Worm (Caenorhabditis elegans) whole organism, L3 larva: ENCODE results near the gene F54D5.3.

Experiments
- R02D3.7 ChIP-seq: fragments of 150-350 bp; optimal IDR thresholded peaks from 2 replicates; lab custom pipeline; 2014; ENCODE audit warnings: missing biosample characterization, missing genetic modification characterization
- ZK546.5 ChIP-seq: sonication (generic microtip); optimal IDR thresholded peaks from 2 replicates; lab custom pipeline; 2017; ENCODE audit warnings: missing biosample characterization, missing genetic modification characterization
- ama-1 ChIP-seq: fragments of 150-350 bp; optimal IDR thresholded peaks from 2 replicates; lab custom pipeline; 2018
- ceh-16 ChIP-seq: sonication (generic microtip); optimal IDR thresholded peaks from 2 replicates; lab custom pipeline; 2017; ENCODE audit warnings: missing biosample characterization, missing genetic modification characterization
- ceh-28 ChIP-seq: fragments of 150-350 bp; optimal IDR thresholded peaks from 2 replicates; lab custom pipeline; 2014; ENCODE audit warnings: missing biosample characterization, missing genetic modification reagents, missing genetic modification characterization
- ceh-82 ChIP-seq: fragments of 150-350 bp; optimal IDR thresholded peaks from 2 replicates; lab custom pipeline; 2014; ENCODE audit warnings: missing biosample characterization, missing genetic modification characterization
- ceh-9 ChIP-seq: sonication (generic microtip); optimal IDR thresholded peaks from 2 replicates; lab custom pipeline; 2018; ENCODE audit warnings: missing biosample characterization, missing genetic modification characterization
- daf-12 ChIP-seq: fragments of 150-350 bp; optimal IDR thresholded peaks from 2 replicates; lab custom pipeline; 2014; ENCODE audit warnings: missing biosample characterization, missing genetic modification reagents, missing genetic modification characterization
- egl-27 ChIP-seq: sonication (generic microtip); optimal IDR thresholded peaks from 4 replicates; lab custom pipeline; 2017; ENCODE audit warnings: missing biosample characterization, missing genetic modification reagents, missing genetic modification characterization
- elt-3 ChIP-seq, 3 experiments: fragments of 150-350 bp in 1 of 3; sonication (generic microtip) in 2 of 3; optimal IDR thresholded peaks; 2 replicates in 2 of 3; 4 replicates in 1 of 3; lab custom pipeline; 2014 to 2017; ENCODE audit warnings: missing biosample characterization in 3 of 3, missing genetic modification characterization in 3 of 3
- fkh-10 ChIP-seq: sonication (generic microtip); optimal IDR thresholded peaks from 2 replicates; lab custom pipeline; 2017; ENCODE audit warnings: missing biosample characterization, missing genetic modification reagents, missing genetic modification characterization
- hmg-11 ChIP-seq: sonication (generic microtip); optimal IDR thresholded peaks from 2 replicates; lab custom pipeline; 2016; ENCODE audit warnings: missing genetic modification characterization, missing compliant biosample characterization
- jun-1 ChIP-seq: fragments of 150-350 bp; optimal IDR thresholded peaks from 2 replicates; lab custom pipeline; 2014; ENCODE audit warnings: missing biosample characterization, missing genetic modification reagents, missing genetic modification characterization
- lin-39 ChIP-seq: fragments of 150-350 bp; optimal IDR thresholded peaks from 2 replicates; lab custom pipeline; 2018; ENCODE audit warnings: missing biosample characterization, missing genetic modification reagents, missing genetic modification characterization
- lsy-12 ChIP-seq: sonication (generic microtip); optimal IDR thresholded peaks from 2 replicates; lab custom pipeline; 2016; ENCODE audit warnings: mild to moderate bottlenecking, missing genetic modification characterization, missing compliant biosample characterization
- mdl-1 ChIP-seq: fragments of 150-350 bp; optimal IDR thresholded peaks from 2 replicates; lab custom pipeline; 2014; ENCODE audit warnings: missing biosample characterization, missing genetic modification characterization
- nfya-1 ChIP-seq: sonication (generic microtip); optimal IDR thresholded peaks from 2 replicates; lab custom pipeline; 2017; ENCODE audit warnings: missing genetic modification characterization, mild to moderate bottlenecking, missing compliant biosample characterization, antibody characterized with exemption, moderate library complexity; ENCODE audit not compliant: insufficient read depth
- nhr-11 ChIP-seq: fragments of 150-350 bp; optimal IDR thresholded peaks from 2 replicates; lab custom pipeline; 2014; ENCODE audit warnings: missing biosample characterization, missing genetic modification characterization
- nhr-23 ChIP-seq: fragments of 150-350 bp; optimal IDR thresholded peaks from 2 replicates; lab custom pipeline; 2014; ENCODE audit warnings: missing biosample characterization, missing genetic modification reagents, missing genetic modification characterization
- nhr-237 ChIP-seq: fragments of 150-350 bp; optimal IDR thresholded peaks from 2 replicates; lab custom pipeline; 2014; ENCODE audit warnings: missing biosample characterization, missing genetic modification characterization
- nhr-25 ChIP-seq: sonication (generic microtip); optimal IDR thresholded peaks from 2 replicates; lab custom pipeline; 2017; ENCODE audit warnings: missing biosample characterization, missing genetic modification characterization
- nhr-28 ChIP-seq: fragments of 150-350 bp; optimal IDR thresholded peaks from 2 replicates; lab custom pipeline; 2014; ENCODE audit warnings: missing biosample characterization, missing genetic modification characterization
- nhr-67 ChIP-seq: fragments of 150-350 bp; optimal IDR thresholded peaks from 2 replicates; lab custom pipeline; 2014; ENCODE audit warnings: missing biosample characterization, missing genetic modification characterization
- nhr-76 ChIP-seq: fragments of 150-350 bp; sonication (generic microtip); optimal IDR thresholded peaks from 5 replicates; lab custom pipeline; 2014; ENCODE audit warnings: missing biosample characterization, missing genetic modification characterization
- pha-4 ChIP-seq: fragments of 150-350 bp; optimal IDR thresholded peaks from 2 replicates; lab custom pipeline; 2014; ENCODE audit warnings: missing biosample characterization, missing genetic modification reagents, missing genetic modification characterization
- pqm-1 ChIP-seq: fragments of 150-350 bp; optimal IDR thresholded peaks from 2 replicates; lab custom pipeline; 2017; ENCODE audit warnings: missing biosample characterization, missing genetic modification characterization, inconsistent platforms
- unc-39 ChIP-seq: sonication (generic microtip); optimal IDR thresholded peaks from 4 replicates; lab custom pipeline; 2017; ENCODE audit warnings: missing biosample characterization, missing genetic modification characterization
- unc-62 ChIP-seq: fragments of 150-350 bp; sonication (generic microtip); optimal IDR thresholded peaks from 4 replicates; lab custom pipeline; 2014; ENCODE audit warnings: missing biosample characterization, missing genetic modification reagents, missing genetic modification characterization
- ztf-4 ChIP-seq: fragments of 150-350 bp; optimal IDR thresholded peaks from 2 replicates; lab custom pipeline; 2014; ENCODE audit warnings: missing biosample characterization, missing genetic modification characterization

Gene F54D5.3

DNA sequence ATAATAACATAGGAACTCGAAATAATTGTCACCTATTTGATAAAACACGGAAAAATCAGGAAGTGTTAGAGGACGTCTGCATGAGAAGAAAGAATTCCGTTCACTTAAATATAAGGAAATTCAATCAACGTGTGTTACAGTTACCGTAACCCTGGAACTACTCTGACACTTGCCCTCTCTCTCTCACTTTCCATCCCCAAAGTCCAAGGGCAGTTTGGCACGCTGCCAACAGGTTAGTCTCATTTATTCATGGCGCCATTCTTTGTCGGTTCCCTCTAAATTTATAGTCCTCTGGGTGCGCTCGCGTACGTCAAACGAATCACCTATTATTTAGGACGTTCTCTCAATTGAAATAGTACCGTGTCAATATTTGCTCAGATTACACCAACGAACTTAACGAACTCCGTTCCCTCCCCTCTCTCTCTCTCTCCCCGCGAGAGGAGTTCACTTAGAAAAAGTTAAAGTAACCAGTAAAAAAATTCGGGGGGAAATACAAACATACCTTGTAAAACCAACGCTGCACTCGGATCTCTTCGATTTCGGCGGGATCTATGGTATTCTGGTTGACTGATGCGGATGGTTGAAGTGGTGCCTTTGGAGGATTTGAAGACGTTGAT lies 49.1 kb downstream of the F54D5.3 start:
- TF ChIP-seq pha-4 (tag; lab: Kevin White, UChicago) (peak; percentile 80), nhr-25 (peak; percentile 61), ceh-82 (tag; lab: Kevin White, UChicago) (no peak), nfya-1 (tag; lab: Kevin White, UChicago) (no peak)
- TF ChIP-seq, all 47 proteins: peak for 2

DNA sequence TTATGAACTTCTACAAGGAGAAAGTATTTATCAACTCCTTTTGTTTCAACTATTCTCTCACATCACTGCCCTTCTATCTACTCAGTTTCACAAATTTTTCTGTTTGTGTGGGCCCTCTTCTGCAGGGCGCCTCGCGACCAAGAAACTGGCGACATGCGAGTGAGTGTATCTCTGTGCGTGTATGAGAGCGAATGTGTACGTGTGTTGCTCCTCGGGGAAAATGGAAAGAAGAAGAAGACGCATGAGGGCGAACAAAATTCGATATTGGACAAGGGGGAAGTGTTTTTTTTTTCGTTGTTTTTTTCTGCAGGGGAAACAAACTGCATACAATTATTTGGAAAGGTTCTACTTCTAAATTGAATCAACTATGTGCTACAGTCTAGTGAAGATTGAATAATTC lies 50.0 kb downstream of the F54D5.3 start:
- TF ChIP-seq unc-39 (tag; lab: Kevin White, UChicago) (no peak), ztf-4 (no peak), ceh-16 (tag; lab: Kevin White, UChicago) (no peak), ceh-9 (no peak), nhr-11 (no peak), nhr-76 (tag; lab: Kevin White, UChicago) (no peak), elt-3 (tag; optimal IDR thresholded peaks at IDR 0.05; lab: Kevin White, UChicago) (no peak), ZK546.5 (no peak), R02D3.7 (tag; lab: Kevin White, UChicago) (no peak), nhr-28 (tag; lab: Kevin White, UChicago) (no peak), nhr-25 (no peak), nfya-1 (tag; lab: Kevin White, UChicago) (peak; percentile 57), lin-39 (tag; lab: Kevin White, UChicago) (peak; percentile 48), jun-1 (tag; lab: Kevin White, UChicago) (no peak), daf-12 (tag; lab: Kevin White, UChicago) (no peak), nhr-23 (tag; lab: Kevin White, UChicago) (no peak), fkh-10 (GFP tag; lab: Kevin White, UChicago) (no peak), nhr-237 (tag; lab: Kevin White, UChicago) (no peak), ceh-82 (tag; lab: Kevin White, UChicago) (peak; percentile 3), unc-62 (no peak), egl-27 (tag; lab: Kevin White, UChicago) (no peak), hmg-11 (tag; lab: Kevin White, UChicago) (peak; percentile 51), ama-1 (lab: Kevin White, UChicago) (no peak), pqm-1 (tag; lab: Kevin White, UChicago) (no peak), lsy-12 (tag; lab: Kevin White, UChicago) (no peak)

ce11 chrII:11622605-11623004 lies 51.0 kb downstream of the F54D5.3 start:
- no peak for TF ChIP-seq nhr-76 (tag; lab: Kevin White, UChicago)
- no peak for TF ChIP-seq nhr-67 (tag; lab: Kevin White, UChicago)
- no peak for TF ChIP-seq ceh-28
- TF ChIP-seq mdl-1 (tag; lab: Kevin White, UChicago), result no peak
- TF ChIP-seq pha-4 (tag; lab: Kevin White, UChicago), result no peak
- no peak for TF ChIP-seq elt-3 (tag; optimal IDR thresholded peaks at IDR 0.05; lab: Kevin White, UChicago)
